Fruit fly (Drosophila melanogaster): ENCODE results near the gene poe.

Gene poe

DNA sequence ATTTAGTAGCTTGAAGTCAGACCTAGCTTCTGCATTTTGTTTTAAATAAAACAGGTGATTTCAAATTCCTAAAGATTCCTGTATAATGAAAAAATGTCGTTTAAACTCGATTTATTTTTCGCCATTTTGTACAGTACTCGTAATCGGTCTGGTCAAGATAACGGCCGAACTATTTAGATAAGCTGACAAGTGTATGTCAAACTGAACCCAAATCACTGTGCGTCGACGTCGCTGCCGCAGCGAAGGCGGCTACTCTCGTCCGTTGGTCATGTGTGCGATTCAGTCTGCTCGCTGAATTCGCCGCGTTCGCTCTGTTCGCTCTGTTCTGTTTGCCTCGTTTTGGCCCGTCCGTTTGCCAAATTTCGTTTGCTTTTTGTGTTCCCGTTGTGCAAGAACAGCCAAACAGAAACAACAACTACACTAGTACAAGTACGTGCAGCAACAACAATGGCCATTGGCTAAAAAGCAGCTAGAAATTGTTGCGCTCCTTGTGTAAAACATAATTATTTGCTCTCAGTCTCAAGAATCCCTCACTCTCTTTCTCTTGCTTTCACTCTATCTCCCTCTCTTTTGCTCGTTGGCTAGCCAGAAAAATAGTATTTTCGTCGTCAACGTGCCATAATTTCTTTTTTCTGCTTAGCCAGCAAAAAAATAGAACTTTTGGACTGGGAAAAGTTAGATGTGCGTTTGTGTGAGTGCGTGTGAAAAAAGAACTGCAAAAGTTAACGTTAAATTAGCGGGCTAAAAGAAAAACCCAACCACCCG is 16.8 kb upstream of the poe start (continued):
- TF ChIP-seq Eip93F (GFP tag; optimal IDR thresholded peaks at IDR 0.05) (no peak), CG16779 (tag; optimal IDR thresholded peaks at IDR 0.05) (no peak), CG10669 (GFP tag; optimal IDR thresholded peaks at IDR 0.05) (no peak), topi (GFP tag; optimal IDR thresholded peaks at IDR 0.05) (peak; percentile 29), Gug (GFP tag; IDR thresholded peaks at IDR 0.05) (no peak), OdsH (GFP tag; optimal IDR thresholded peaks at IDR 0.05) (peak; percentile 15), spab (GFP tag; optimal IDR thresholded peaks at IDR 0.05) (no peak), Lpt (GFP tag; optimal IDR thresholded peaks at IDR 0.05) (no peak), Sox15 (GFP tag; optimal IDR thresholded peaks at IDR 0.05) (no peak), CG34406 (GFP tag; optimal IDR thresholded peaks at IDR 0.05) (peak; percentile 29), CG8319 (GFP tag; optimal IDR thresholded peaks at IDR 0.05) (no peak), dac (GFP tag; optimal IDR thresholded peaks at IDR 0.05) (no peak), lz (GFP tag; optimal IDR thresholded peaks at IDR 0.05) (peak; percentile 20), CG11294 (GFP tag; IDR thresholded peaks at IDR 0.05) (no peak), CG32006 (GFP tag; optimal IDR thresholded peaks at IDR 0.05) (peak; percentile 62), esn (GFP tag; optimal IDR thresholded peaks at IDR 0.05) (peak; percentile 55), CG10631 (GFP tag; optimal IDR thresholded peaks at IDR 0.05) (no peak)

DNA sequence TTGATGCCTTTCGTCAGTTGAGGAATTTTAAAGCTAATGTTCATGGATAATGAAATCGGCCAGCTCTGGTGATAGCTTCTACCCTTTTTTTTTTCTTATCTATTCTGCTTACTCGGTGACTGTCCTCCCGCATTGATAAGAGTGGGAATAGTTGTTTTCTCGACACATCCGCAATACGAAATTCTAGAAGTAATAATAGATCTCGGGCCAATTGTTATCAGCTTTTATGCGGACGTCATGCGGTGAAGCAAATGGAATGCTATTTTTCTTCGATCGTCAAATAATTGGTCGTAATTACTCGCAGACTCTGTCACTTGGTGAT is 16.0 kb upstream of the poe start:
- TF ChIP-seq net (GFP tag; optimal IDR thresholded peaks at IDR 0.05) (no peak), acj6 (GFP tag; optimal IDR thresholded peaks at IDR 0.05) (no peak), CG6163 (GFP tag; IDR thresholded peaks at IDR 0.05) (no peak), Eip75B (GFP tag; optimal IDR thresholded peaks at IDR 0.05) (no peak), CG10631 (GFP tag; optimal IDR thresholded peaks at IDR 0.05) (no peak), fd85E (GFP tag; optimal IDR thresholded peaks at IDR 0.05) (no peak), fkh (GFP tag; optimal IDR thresholded peaks at IDR 0.05) (no peak), spab (GFP tag; optimal IDR thresholded peaks at IDR 0.05) (no peak), esn (GFP tag; optimal IDR thresholded peaks at IDR 0.05) (no peak), Ets21C (GFP tag; optimal IDR thresholded peaks at IDR 0.05) (no peak), CG31627 (GFP tag; optimal IDR thresholded peaks at IDR 0.05) (no peak), ss (GFP tag; optimal IDR thresholded peaks at IDR 0.05) (no peak), fd59A (GFP tag; optimal IDR thresholded peaks at IDR 0.05) (no peak), CG11762 (GFP tag; optimal IDR thresholded peaks at IDR 0.05; ENCODE audit: insufficient read depth) (no peak), Gug (GFP tag; IDR thresholded peaks at IDR 0.05) (no peak), dsx (GFP tag; optimal IDR thresholded peaks at IDR 0.05; ENCODE audit: poor library complexity, severe bottlenecking) (no peak), CG1621 (tag; optimal IDR thresholded peaks at IDR 0.05) (no peak), topi (GFP tag; optimal IDR thresholded peaks at IDR 0.05) (no peak), CG15336 (GFP tag; IDR thresholded peaks at IDR 0.05) (no peak)

DNA sequence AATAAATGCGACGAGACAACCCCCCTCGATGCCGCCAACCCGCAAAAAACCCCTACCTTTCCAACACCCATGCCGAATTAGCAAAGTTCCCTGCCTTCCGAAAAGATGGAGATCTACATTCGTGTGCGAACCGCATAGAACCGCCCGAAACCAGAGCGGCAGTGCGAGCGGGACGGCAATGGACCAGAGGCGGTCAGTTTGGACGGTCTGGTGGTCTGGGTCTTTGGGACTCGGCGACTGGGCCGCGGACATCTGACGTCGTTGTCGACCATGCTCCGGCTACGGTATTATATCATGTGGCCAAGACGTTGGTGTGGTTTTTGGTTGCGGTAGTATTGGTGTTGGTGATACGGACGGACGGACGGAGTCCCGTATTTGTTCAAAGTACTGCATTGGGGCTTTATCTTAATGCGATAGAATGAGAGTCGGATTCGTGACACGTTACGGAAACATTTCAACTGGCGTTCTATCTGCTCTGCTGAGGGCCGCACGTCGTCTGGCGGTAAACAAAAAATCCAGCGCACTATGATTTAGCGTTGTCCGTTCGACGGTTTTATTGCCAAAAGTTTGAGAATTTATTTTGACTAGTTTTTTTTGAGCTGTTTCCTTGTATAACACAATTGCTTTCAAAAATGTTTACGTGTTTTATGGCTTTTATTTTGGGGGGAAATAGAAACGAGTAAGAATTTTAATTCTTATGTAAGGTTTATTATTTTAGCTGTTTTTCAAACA is 15.5 kb upstream of the poe start:
- TF ChIP-seq Hr39 (GFP tag; optimal IDR thresholded peaks at IDR 0.05) (no peak), CG8632 (GFP tag; optimal IDR thresholded peaks at IDR 0.05) (no peak), CG31627 (GFP tag; optimal IDR thresholded peaks at IDR 0.05) (no peak), acj6 (GFP tag; optimal IDR thresholded peaks at IDR 0.05) (no peak), pdm3 (GFP tag; optimal IDR thresholded peaks at IDR 0.05) (no peak), CG11902 (GFP tag; optimal IDR thresholded peaks at IDR 0.05) (no peak), lz (GFP tag; optimal IDR thresholded peaks at IDR 0.05) (no peak), Ets96B (tag; optimal IDR thresholded peaks at IDR 0.05) (no peak), esn (GFP tag; optimal IDR thresholded peaks at IDR 0.05) (no peak), CG8319 (GFP tag; optimal IDR thresholded peaks at IDR 0.05) (no peak), topi (GFP tag; optimal IDR thresholded peaks at IDR 0.05) (no peak), fkh (GFP tag; optimal IDR thresholded peaks at IDR 0.05) (peak; percentile 61), CG4318 (GFP tag; optimal IDR thresholded peaks at IDR 0.05) (no peak), Lpt (GFP tag; optimal IDR thresholded peaks at IDR 0.05) (no peak), Sox102F (GFP tag; optimal IDR thresholded peaks at IDR 0.05) (no peak), CG6276 (GFP tag; optimal IDR thresholded peaks at IDR 0.05) (no peak), CG9139 (GFP tag; optimal IDR thresholded peaks at IDR 0.05) (no peak), CG32006 (GFP tag; optimal IDR thresholded peaks at IDR 0.05) (peak; percentile 50), Hr4 (GFP tag; optimal IDR thresholded peaks at IDR 0.05) (peak; percentile 33), CG6792 (GFP tag; optimal IDR thresholded peaks at IDR 0.05) (no peak), Eip75B (GFP tag; optimal IDR thresholded peaks at IDR 0.05) (no peak), CG1621 (tag; optimal IDR thresholded peaks at IDR 0.05) (no peak), CG6808 (GFP tag; optimal IDR thresholded peaks at IDR 0.05) (no peak), vri (GFP tag; optimal IDR thresholded peaks at IDR 0.05) (peak; percentile 65), CG8119 (GFP tag; IDR thresholded peaks at IDR 0.05) (no peak)

All from whole organism, prepupa.